Worm (Caenorhabditis elegans): Measurements from ENCODE around the gene F13A7.1.
"Not testable (repeated sequence)": the region's sequence is repeated elsewhere in the genome, so short reads cannot be mapped to it uniquely, and the experiment has no call there.

The F13A7.1 gene

DNA sequence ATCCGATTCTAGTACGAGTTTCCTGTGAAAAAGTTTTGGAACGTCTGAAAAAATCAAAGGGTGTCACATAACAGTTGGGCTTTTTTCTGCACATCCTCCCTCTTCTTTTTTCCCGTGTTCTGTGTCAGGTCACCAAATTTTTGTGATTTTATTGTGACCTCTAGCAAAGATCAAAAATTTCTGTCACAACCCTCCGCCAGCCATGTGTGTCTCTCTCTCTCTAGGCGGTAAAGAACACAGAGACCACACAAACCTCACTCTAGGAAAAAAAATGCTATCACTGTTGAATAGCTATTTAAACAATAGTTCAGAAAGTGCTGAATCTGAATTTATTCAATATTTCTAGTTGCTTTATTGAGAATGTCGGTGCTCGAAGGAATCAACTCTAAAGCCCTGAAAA lies 12.9 kb upstream of the F13A7.1 start, which contains the start of gene gst-44:
TSS of gene gst-44 (plus strand) at position 237 of the 400 bp plus-strand sequence.
- no peak for TF ChIP-seq hmg-11 (tag; optimal IDR thresholded peaks at IDR 0.05)
- peak; percentile 39 for TF ChIP-seq elt-2 (tag; optimal IDR thresholded peaks at IDR 0.05)
- TF ChIP-seq pqm-1 (tag; optimal IDR thresholded peaks at IDR 0.05): peak; percentile 30

- TF ChIP-seq nfya-1 (tag; optimal IDR thresholded peaks at IDR 0.05; ENCODE audit: insufficient read depth) (no peak), elt-2 (tag; optimal IDR thresholded peaks at IDR 0.05) (no peak), fkh-2 (tag; optimal IDR thresholded peaks at IDR 0.05) (no peak), ceh-16 (tag; optimal IDR thresholded peaks at IDR 0.05) (no peak), pha-4 (tag; optimal IDR thresholded peaks at IDR 0.05) (no peak), ceh-9 (tag; optimal IDR thresholded peaks at IDR 0.05) (no peak), daf-12 (tag; optimal IDR thresholded peaks at IDR 0.05) (no peak), jun-1 (tag; optimal IDR thresholded peaks at IDR 0.05) (no peak), mdl-1 (tag; optimal IDR thresholded peaks at IDR 0.05) (no peak), mml-1 (tag; optimal IDR thresholded peaks at IDR 0.05) (no peak), nhr-25 (tag; optimal IDR thresholded peaks at IDR 0.05) (no peak), elt-3 (tag; optimal IDR thresholded peaks at IDR 0.05) (no peak), ceh-28 (tag; optimal IDR thresholded peaks at IDR 0.05) (no peak), skn-1 (tag; optimal IDR thresholded peaks at IDR 0.05) (no peak)
Observed at ce11 chrV:16388268-16388667, 10.5 kb upstream of the F13A7.1 start, which contains the start of gene sri-65. sri-65 (minus strand) TSS chrV:16388368.

DNA sequence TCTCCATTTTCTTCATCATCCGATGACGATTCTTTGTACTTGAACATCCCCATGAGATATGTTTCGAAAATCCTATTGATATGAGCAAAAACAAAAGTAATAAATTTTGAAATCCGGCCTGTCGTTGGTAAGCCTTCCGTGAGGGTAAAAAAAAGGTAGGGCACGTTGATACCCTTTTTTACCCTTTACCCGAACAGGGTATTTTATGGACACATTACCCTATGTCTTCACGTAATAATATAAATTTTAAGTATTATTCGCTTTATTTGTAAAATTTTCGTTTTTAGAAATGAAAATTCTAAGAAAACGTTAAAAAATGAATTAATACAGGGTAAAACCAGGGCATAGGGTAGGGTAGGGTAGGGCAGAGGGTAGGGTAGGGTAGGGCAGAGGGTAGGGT lies 6.0 kb upstream of the F13A7.1 start, which contains the start of gene F13A7.7:
TSS of gene F13A7.7 (minus strand) at position 101 of the 400 bp plus-strand sequence.
- not testable (repeated sequence) for TF ChIP-seq ceh-16, tbx-2, hmg-11 (tag; optimal IDR thresholded peaks at IDR 0.05)

DNA sequence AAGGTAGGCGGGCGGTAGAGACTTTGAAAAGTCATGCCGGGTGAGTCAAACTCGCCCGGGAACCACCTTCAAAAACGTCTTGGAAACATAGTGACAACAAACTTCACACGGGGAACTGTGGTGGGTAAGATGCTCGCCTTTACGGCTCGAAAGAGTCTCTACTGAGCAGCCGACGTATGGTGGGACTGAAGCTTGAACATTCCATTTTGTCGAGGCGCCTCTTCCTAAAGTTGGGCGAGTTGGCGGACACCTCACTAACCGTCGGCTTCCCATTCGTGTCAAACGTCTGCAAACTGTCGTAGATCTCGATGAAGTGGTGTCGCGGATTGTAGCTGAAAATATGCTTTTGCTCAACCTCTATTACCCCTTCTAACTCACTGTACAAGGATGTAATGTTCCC lies 5.2 kb upstream of the F13A7.1 start:
- TF ChIP-seq elt-2 (tag; optimal IDR thresholded peaks at IDR 0.05): no peak
- no peak for TF ChIP-seq elt-3 (tag; optimal IDR thresholded peaks at IDR 0.05)
- TF ChIP-seq nhr-12 (tag; optimal IDR thresholded peaks at IDR 0.05): no peak
- no peak for TF ChIP-seq lin-39 (tag; optimal IDR thresholded peaks at IDR 0.05)
- TF ChIP-seq unc-62 (GFP tag; optimal IDR thresholded peaks at IDR 0.05): no peak

DNA sequence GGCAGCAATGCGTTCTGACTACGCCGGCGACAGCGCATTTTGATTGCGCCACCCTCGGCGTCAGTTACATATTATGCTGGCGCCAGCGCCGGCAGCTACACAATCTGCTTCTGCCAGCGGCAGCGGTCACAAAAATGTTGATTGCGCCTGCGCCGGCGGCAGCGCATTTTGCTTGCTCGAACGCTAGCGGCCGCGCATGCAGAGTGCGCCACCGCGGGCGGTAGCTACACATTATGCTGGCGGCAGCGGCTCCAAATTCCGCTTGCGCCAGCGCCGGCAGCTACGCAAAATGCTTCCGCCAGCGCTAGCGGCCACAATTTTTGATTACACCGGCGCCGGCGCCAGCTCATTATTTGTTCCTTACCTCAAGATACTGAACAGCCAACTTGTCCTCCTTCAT lies 561 bp downstream of the F13A7.1 start:
- TF ChIP-seq nhr-43 (tag; optimal IDR thresholded peaks at IDR 0.05; ENCODE audit: poor library complexity, severe bottlenecking): no peak
- no peak for TF ChIP-seq egl-27 (tag; optimal IDR thresholded peaks at IDR 0.05)
- TF ChIP-seq nhr-11 (tag; optimal IDR thresholded peaks at IDR 0.05): no peak
- TF ChIP-seq R02D3.7 (tag; optimal IDR thresholded peaks at IDR 0.05): no peak
- no peak for TF ChIP-seq nhr-67 (tag; optimal IDR thresholded peaks at IDR 0.05)
- TF ChIP-seq mdl-1 (tag; optimal IDR thresholded peaks at IDR 0.05): no peak
- no peak for TF ChIP-seq ama-1 (optimal IDR thresholded peaks at IDR 0.05)
- no peak for TF ChIP-seq nhr-77 (tag; optimal IDR thresholded peaks at IDR 0.05)
- no peak for TF ChIP-seq nhr-12 (tag; optimal IDR thresholded peaks at IDR 0.05)

- TF ChIP-seq lsy-12 (tag; optimal IDR thresholded peaks at IDR 0.05) (no peak), fkh-2 (tag; optimal IDR thresholded peaks at IDR 0.05) (no peak), ztf-4 (tag; optimal IDR thresholded peaks at IDR 0.05) (no peak), nhr-67 (tag; optimal IDR thresholded peaks at IDR 0.05) (no peak), tbx-2 (tag; optimal IDR thresholded peaks at IDR 0.05) (no peak), aly-2 (tag; optimal IDR thresholded peaks at IDR 0.05) (no peak), nhr-28 (tag; optimal IDR thresholded peaks at IDR 0.05) (no peak)
Observed at ce11 chrV:16376430-16376948, 1.3 kb downstream of the F13A7.1 start.

ce11 chrV:16374676-16375075 lies 3.1 kb downstream of the F13A7.1 start, which contains the start of gene srv-34:
srv-34 (minus strand) TSS chrV:16374776.
- TF ChIP-seq ztf-11 (tag; optimal IDR thresholded peaks at IDR 0.05) (no peak), skn-1 (tag; optimal IDR thresholded peaks at IDR 0.05) (no peak), ceh-9 (tag; optimal IDR thresholded peaks at IDR 0.05) (no peak), unc-62 (GFP tag; optimal IDR thresholded peaks at IDR 0.05) (no peak), elt-2 (tag; optimal IDR thresholded peaks at IDR 0.05) (no peak), nhr-43 (tag; optimal IDR thresholded peaks at IDR 0.05; ENCODE audit: poor library complexity, severe bottlenecking) (no peak), nhr-237 (tag; optimal IDR thresholded peaks at IDR 0.05) (no peak), fos-1 (tag; optimal IDR thresholded peaks at IDR 0.05) (no peak), egl-27 (tag; optimal IDR thresholded peaks at IDR 0.05) (no peak), eor-1 (tag; optimal IDR thresholded peaks at IDR 0.05) (no peak)
